Fruit fly (Drosophila melanogaster): ENCODE measurements around the gene CG31729.

dm6 chr2L:13244759-13245308 lies 45.0 kb upstream of the CG31729 start:
- no peak for TF ChIP-seq CTCF (optimal IDR thresholded peaks at IDR 0.05)
- no peak for TF ChIP-seq CG8478 (optimal IDR thresholded peaks at IDR 0.05)

Measured in S2 (cell line).